Fruit fly (Drosophila melanogaster): ENCODE measurements around the gene CG31909.

CG31909 gene

dm6 chr2L:7222829-7223272, 34.5 kb upstream of the CG31909 start, which contains the start of gene mEFG1 (continued):
- TF ChIP-seq CG13123 (GFP tag; optimal IDR thresholded peaks at IDR 0.05): no peak
- TF ChIP-seq ap (GFP tag; IDR thresholded peaks at IDR 0.05): no peak
- no peak for TF ChIP-seq cas (GFP tag; IDR thresholded peaks at IDR 0.05)
- no peak for TF ChIP-seq CG12744 (GFP tag; optimal IDR thresholded peaks at IDR 0.05)
- no peak for TF ChIP-seq CG6683 (GFP tag; optimal IDR thresholded peaks at IDR 0.05)
- no peak for TF ChIP-seq CG8388 (GFP tag; optimal IDR thresholded peaks at IDR 0.05)
- TF ChIP-seq Ptx1 (GFP tag; IDR thresholded peaks at IDR 0.05): no peak
- TF ChIP-seq CG9215 (GFP tag; IDR thresholded peaks at IDR 0.05): no peak
- no peak for TF ChIP-seq CG13424 (tag; optimal IDR thresholded peaks at IDR 0.05)
- TF ChIP-seq CG7987 (GFP tag; optimal IDR thresholded peaks at IDR 0.05): no peak
- no peak for TF ChIP-seq eyg (GFP tag; optimal IDR thresholded peaks at IDR 0.05)
- TF ChIP-seq inv (GFP tag; IDR thresholded peaks at IDR 0.05; ENCODE audit: partially characterized antibody): peak; percentile 59
- TF ChIP-seq slou (GFP tag; optimal IDR thresholded peaks at IDR 0.05): no peak
- TF ChIP-seq fru (optimal IDR thresholded peaks at IDR 0.05): no peak
- TF ChIP-seq CG7357 (GFP tag; IDR thresholded peaks at IDR 0.05): no peak
- no peak for TF ChIP-seq disco-r (GFP tag; optimal IDR thresholded peaks at IDR 0.05)
- no peak for TF ChIP-seq CG4328 (GFP tag; optimal IDR thresholded peaks at IDR 0.05)
- TF ChIP-seq ttk (GFP tag; IDR thresholded peaks at IDR 0.05): no peak
- TF ChIP-seq CG13296 (GFP tag; optimal IDR thresholded peaks at IDR 0.05): peak; percentile 13
- TF ChIP-seq CG31441 (GFP tag; IDR thresholded peaks at IDR 0.05): no peak
- peak; percentile 29; the same call in 1 of the 2 replicates for TF ChIP-seq MBD-R2 (GFP tag; IDR thresholded peaks at IDR 0.05)
- TF ChIP-seq CG3726 (GFP tag; IDR thresholded peaks at IDR 0.05): no peak
- no peak for TF ChIP-seq CG5180 (GFP tag; optimal IDR thresholded peaks at IDR 0.05)
- no peak for TF ChIP-seq Lim3 (GFP tag; IDR thresholded peaks at IDR 0.05)
- no peak for TF ChIP-seq CG10654 (GFP tag; optimal IDR thresholded peaks at IDR 0.05)
- TF ChIP-seq Mrtf (GFP tag; IDR thresholded peaks at IDR 0.05): no peak
- no peak for TF ChIP-seq nmo (GFP tag; optimal IDR thresholded peaks at IDR 0.05)
- TF ChIP-seq CG15479 (GFP tag; optimal IDR thresholded peaks at IDR 0.05): no peak
- TF ChIP-seq cato (GFP tag; optimal IDR thresholded peaks at IDR 0.05; ENCODE audit: borderline replicate concordance): no peak
- TF ChIP-seq CG9797 (GFP tag; optimal IDR thresholded peaks at IDR 0.05): peak; percentile 60
- no peak for TF ChIP-seq C15 (GFP tag; IDR thresholded peaks at IDR 0.05)
- TF ChIP-seq Atf3 (GFP tag; optimal IDR thresholded peaks at IDR 0.05): no peak
- TF ChIP-seq CG18599 (GFP tag; optimal IDR thresholded peaks at IDR 0.05): no peak
- no peak for TF ChIP-seq CG1832 (GFP tag; optimal IDR thresholded peaks at IDR 0.05)
- TF ChIP-seq Drgx (GFP tag; IDR thresholded peaks at IDR 0.05): no peak
- TF ChIP-seq p53 (GFP tag; optimal IDR thresholded peaks at IDR 0.05): no peak
- no peak for TF ChIP-seq fd96Cb (tag; optimal IDR thresholded peaks at IDR 0.05)
- no peak for TF ChIP-seq NK7.1 (GFP tag; optimal IDR thresholded peaks at IDR 0.05)
- no peak for TF ChIP-seq pnt (GFP tag; optimal IDR thresholded peaks at IDR 0.05)
- TF ChIP-seq Fer1 (GFP tag; optimal IDR thresholded peaks at IDR 0.05): no peak
- peak; percentile 39 for TF ChIP-seq CG2712 (tag; optimal IDR thresholded peaks at IDR 0.05)
- no peak for TF ChIP-seq CG2202 (tag; optimal IDR thresholded peaks at IDR 0.05)
- TF ChIP-seq Dbx (GFP tag; IDR thresholded peaks at IDR 0.05): no peak
- peak; percentile 41 for TF ChIP-seq YL-1 (GFP tag; optimal IDR thresholded peaks at IDR 0.05)
- no peak for TF ChIP-seq repo (GFP tag; optimal IDR thresholded peaks at IDR 0.05)
- TF ChIP-seq crol (GFP tag; IDR thresholded peaks at IDR 0.05): no peak
- TF ChIP-seq CG11456 (GFP tag; IDR thresholded peaks at IDR 0.05): no peak
- TF ChIP-seq CG8290 (GFP tag; optimal IDR thresholded peaks at IDR 0.05): no peak
- TF ChIP-seq CG8290 (tag; optimal IDR thresholded peaks at IDR 0.05): no peak
- no peak for TF ChIP-seq zf30C (GFP tag; optimal IDR thresholded peaks at IDR 0.05)
- no peak for TF ChIP-seq sim (GFP tag; IDR thresholded peaks at IDR 0.05)
- no peak for TF ChIP-seq NfI (GFP tag; optimal IDR thresholded peaks at IDR 0.05)
- no peak for TF ChIP-seq pros (GFP tag; optimal IDR thresholded peaks at IDR 0.05)
